Fruit fly (Drosophila melanogaster) whole organism, wandering third instar larva: Measurements from ENCODE around the gene Fur1.
A peak's percentile ranks its signal among the peaks of the same experiment; 100 is the strongest.

Source experiments
- Abd-B ChIP-seq: fragments of >200 bp; optimal IDR thresholded peaks from 2 replicates; lab custom pipeline; 2017; ENCODE audit warnings: missing biosample characterization, missing genetic modification characterization
- CG32264 ChIP-seq: fragments of 200-800 bp; sonication (Bioruptor generic); optimal IDR thresholded peaks from 2 replicates; lab custom pipeline; 2016; ENCODE audit warnings: missing biosample characterization, missing genetic modification characterization
- CG9705 ChIP-seq: fragments of 200-800 bp; sonication (Bioruptor generic); optimal IDR thresholded peaks from 2 replicates; lab custom pipeline; 2018; ENCODE audit warnings: missing biosample characterization, mild to moderate bottlenecking, missing genetic modification characterization
- CrebA ChIP-seq: fragments of 200-800 bp; sonication (Bioruptor generic); optimal IDR thresholded peaks from 2 replicates; lab custom pipeline; 2016; ENCODE audit warnings: missing biosample characterization, mild to moderate bottlenecking, missing genetic modification characterization, borderline replicate concordance
- Dfd ChIP-seq: fragments of >200 bp; optimal IDR thresholded peaks from 2 replicates; lab custom pipeline; 2017; ENCODE audit warnings: missing biosample characterization, missing genetic modification characterization
- Dif ChIP-seq: fragments of 200-275, 200-300 bp; sonication (Bioruptor generic); optimal IDR thresholded peaks from 2 replicates; lab custom pipeline; 2018; ENCODE audit warnings: missing biosample characterization, missing genetic modification characterization; ENCODE audit not compliant: partially characterized antibody
- HLH106 ChIP-seq: fragments of 200-800 bp; optimal IDR thresholded peaks from 3 replicates; lab custom pipeline; 2019; ENCODE audit warnings: missing biosample characterization, mild to moderate bottlenecking, missing genetic modification characterization, moderate library complexity
- Hnf4 ChIP-seq: fragments of 200-800 bp; sonication (Bioruptor generic); optimal IDR thresholded peaks from 2 replicates; lab custom pipeline; 2016; ENCODE audit warnings: missing biosample characterization, mild to moderate bottlenecking, missing genetic modification characterization
- Hr78 ChIP-seq: fragments of >200 bp; optimal IDR thresholded peaks from 2 replicates; lab custom pipeline; 2017; ENCODE audit warnings: missing biosample characterization, missing genetic modification characterization
- Hr83 ChIP-seq: fragments of 200-300 bp; sonication (Bioruptor generic); optimal IDR thresholded peaks from 2 replicates; lab custom pipeline; 2016; ENCODE audit warnings: missing biosample characterization, mild to moderate bottlenecking, missing genetic modification characterization, moderate library complexity; ENCODE audit not compliant: poor library complexity, severe bottlenecking
- Jra ChIP-seq: sonication (Bioruptor generic); optimal IDR thresholded peaks from 2 replicates; lab custom pipeline; 2016; ENCODE audit warnings: missing biosample characterization, missing genetic modification characterization
- Mio ChIP-seq: sonication (Bioruptor generic); optimal IDR thresholded peaks from 2 replicates; lab custom pipeline; 2016; ENCODE audit warnings: missing biosample characterization, missing genetic modification characterization
- Myc ChIP-seq: fragments of >200 bp; optimal IDR thresholded peaks from 2 replicates; lab custom pipeline; 2017
- N ChIP-seq: fragments of >200 bp; optimal IDR thresholded peaks from 2 replicates; lab custom pipeline; 2018; ENCODE audit warnings: missing biosample characterization, missing external identifiers, missing genetic modification characterization
- OdsH ChIP-seq: fragments of 200-800 bp; sonication (Bioruptor generic); optimal IDR thresholded peaks from 2 replicates; lab custom pipeline; 2016; ENCODE audit warnings: missing biosample characterization, mild to moderate bottlenecking, missing genetic modification characterization
- Rel ChIP-seq, 2 experiments: fragments of 200-800 bp; sonication (Bioruptor generic) in 1 of 2; optimal IDR thresholded peaks; 2 replicates in 1 of 2; 3 replicates in 1 of 2; lab custom pipeline; 2016 to 2019; ENCODE audit warnings: mild to moderate bottlenecking in 2 of 2, missing biosample characterization in 2 of 2, missing genetic modification characterization in 2 of 2, moderate library complexity in 1 of 2
- Sp1 ChIP-seq: fragments of 200-800 bp; sonication (Bioruptor generic); optimal IDR thresholded peaks from 3 replicates; lab custom pipeline; 2019; ENCODE audit warnings: missing biosample characterization, mild to moderate bottlenecking, missing genetic modification characterization, moderate library complexity
- Vsx2 ChIP-seq: fragments of 200-300, 225-300 bp; sonication (Bioruptor generic); optimal IDR thresholded peaks from 2 replicates; lab custom pipeline; 2018; ENCODE audit warnings: missing biosample characterization, missing genetic modification characterization; ENCODE audit not compliant: partially characterized antibody
- br ChIP-seq: fragments of 200-800 bp; sonication (Bioruptor generic); optimal IDR thresholded peaks from 2 replicates; lab custom pipeline; 2016; ENCODE audit warnings: missing biosample characterization, missing genetic modification characterization
- brk ChIP-seq: fragments of 200-800 bp; sonication (Bioruptor generic); optimal IDR thresholded peaks from 2 replicates; lab custom pipeline; 2016; ENCODE audit warnings: missing biosample characterization, mild to moderate bottlenecking, missing genetic modification characterization
- dmrt93B ChIP-seq: fragments of 200-800 bp; sonication (Bioruptor generic); optimal IDR thresholded peaks from 2 replicates; lab custom pipeline; 2018; ENCODE audit warnings: missing biosample characterization, mild to moderate bottlenecking, missing genetic modification characterization
- dsf ChIP-seq: sonication (Bioruptor generic); optimal IDR thresholded peaks from 2 replicates; lab custom pipeline; 2016; ENCODE audit warnings: missing biosample characterization, missing genetic modification characterization, borderline replicate concordance
- ey ChIP-seq: fragments of 200-800 bp; sonication (Bioruptor generic); optimal IDR thresholded peaks from 2 replicates; lab custom pipeline; 2016; ENCODE audit warnings: missing biosample characterization, missing genetic modification characterization
- foxo ChIP-seq, 2 experiments: fragments of 200-800 bp; sonication (Bioruptor generic); optimal IDR thresholded peaks; 2 replicates in 1 of 2; 3 replicates in 1 of 2; lab custom pipeline; 2016 to 2017; ENCODE audit warnings: missing biosample characterization in 2 of 2, missing genetic modification characterization in 2 of 2
- fru ChIP-seq: fragments of 200-800 bp; sonication (Bioruptor generic); optimal IDR thresholded peaks from 3 replicates; lab custom pipeline; 2016; ENCODE audit warnings: missing biosample characterization, mild to moderate bottlenecking, missing genetic modification characterization
- h ChIP-seq: fragments of 200-800 bp; sonication (Bioruptor generic); optimal IDR thresholded peaks from 3 replicates; lab custom pipeline; 2016; ENCODE audit warnings: missing biosample characterization, mild to moderate bottlenecking, missing genetic modification characterization
- lola ChIP-seq: fragments of >200 bp; optimal IDR thresholded peaks from 2 replicates; lab custom pipeline; 2017; ENCODE audit warnings: missing biosample characterization, missing genetic modification characterization
- pan ChIP-seq: fragments of >200 bp; optimal IDR thresholded peaks from 2 replicates; lab custom pipeline; 2017
- psq ChIP-seq: fragments of 200-800 bp; sonication (Bioruptor generic); optimal IDR thresholded peaks from 3 replicates; lab custom pipeline; 2017; ENCODE audit warnings: missing biosample characterization, mild to moderate bottlenecking, missing genetic modification characterization, moderate library complexity
- rgr ChIP-seq: fragments of 200-800 bp; sonication (Bioruptor generic); optimal IDR thresholded peaks from 3 replicates; lab custom pipeline; 2016; ENCODE audit warnings: missing biosample characterization, mild to moderate bottlenecking, missing genetic modification characterization
- sage ChIP-seq: fragments of 200-800 bp; sonication (Bioruptor generic); optimal IDR thresholded peaks from 2 replicates; lab custom pipeline; 2016; ENCODE audit warnings: missing biosample characterization, mild to moderate bottlenecking, missing genetic modification characterization
- usp ChIP-seq: fragments of >200 bp; optimal IDR thresholded peaks from 2 replicates; lab custom pipeline; 2017; ENCODE audit warnings: missing biosample characterization, missing genetic modification characterization
- woc ChIP-seq: sonication (Bioruptor generic); optimal IDR thresholded peaks from 2 replicates; lab custom pipeline; 2016; ENCODE audit warnings: missing biosample characterization, mild to moderate bottlenecking, missing genetic modification characterization

The Fur1 gene

DNA sequence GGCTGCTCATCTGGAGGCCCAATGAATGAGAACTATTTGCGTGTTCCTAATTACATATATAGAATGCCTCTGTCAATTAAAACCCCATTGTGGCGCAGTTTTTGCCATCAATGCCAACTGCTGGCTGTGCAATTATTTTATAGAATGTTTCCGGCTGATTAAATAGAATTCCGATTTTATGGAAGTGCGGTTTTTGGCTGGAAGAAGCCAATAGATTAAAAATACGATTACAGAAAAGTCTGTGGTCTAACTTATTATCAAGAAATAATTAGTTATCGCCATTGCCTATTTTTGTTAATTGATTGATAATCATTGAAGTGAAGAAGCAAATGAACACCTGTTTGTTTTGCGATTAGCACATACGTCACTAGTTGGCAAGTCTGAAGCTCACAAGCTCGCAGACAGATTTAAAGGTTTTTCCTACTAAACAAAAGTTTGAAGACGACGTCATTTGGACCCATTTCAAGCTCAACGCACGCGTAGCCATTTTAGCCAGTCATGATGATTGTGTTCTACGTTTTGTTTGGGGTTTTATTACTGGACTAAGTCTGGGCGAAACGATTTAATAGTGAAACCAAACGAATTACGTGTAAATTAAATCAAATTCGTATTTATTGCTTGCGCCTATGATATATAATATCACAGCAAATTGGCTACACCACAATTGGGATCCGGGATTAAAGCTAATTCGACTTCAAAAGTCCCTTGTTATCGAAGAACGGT lies 166.9 kb downstream of the Fur1 start:
- TF ChIP-seq br (GFP tag; lab: Kevin White, UChicago) (no peak), dmrt93B (GFP tag; lab: Kevin White, UChicago) (no peak), Rel (GFP tag; optimal IDR thresholded peaks at IDR 0.05; lab: Kevin White, UChicago) (no peak), Rel (tag; optimal IDR thresholded peaks at IDR 0.05; lab: Kevin White, UChicago) (peak; percentile 1)

DNA sequence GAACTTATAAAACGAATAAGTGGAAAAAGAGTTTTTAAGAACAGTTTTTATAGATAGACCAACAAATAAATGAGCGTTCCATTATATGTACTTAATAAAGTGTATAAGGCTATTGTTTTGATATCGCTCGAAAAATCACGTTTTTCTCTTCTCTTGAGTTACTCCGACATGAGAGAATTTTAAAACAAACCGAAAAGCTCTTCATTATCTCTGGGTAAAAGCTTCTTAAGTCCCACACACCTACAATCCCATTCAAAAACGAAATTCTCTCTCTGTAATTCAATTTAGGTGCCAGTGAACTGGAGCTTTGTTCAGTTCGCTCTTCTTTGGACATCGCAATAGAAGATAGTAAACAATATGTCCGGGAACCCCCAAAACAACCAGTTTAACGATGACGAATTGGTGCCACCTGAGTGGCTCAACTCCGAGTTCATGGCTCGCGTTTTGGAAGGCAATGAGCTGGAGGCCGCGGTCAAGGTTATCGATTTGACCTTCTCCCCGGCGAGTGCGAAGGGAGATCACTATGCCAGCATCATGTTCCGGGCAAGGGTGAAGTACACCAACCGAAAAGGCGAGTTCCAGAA lies 168.9 kb downstream of the Fur1 start, which contains the start of gene CG31436:
CG31436 (plus strand) TSS at position 281 of the 584 bp plus-strand sequence.
- peak; percentile 26 for TF ChIP-seq sage (GFP tag; lab: Kevin White, UChicago)
- peak; percentile 17 for TF ChIP-seq CrebA (GFP tag; lab: Kevin White, UChicago)
- no peak for TF ChIP-seq HLH106 (tag; lab: Kevin White, UChicago)
- no peak for TF ChIP-seq Hr78 (GFP tag; lab: Kevin White, UChicago)
- no peak for TF ChIP-seq dmrt93B (GFP tag; lab: Kevin White, UChicago)
- no peak for TF ChIP-seq OdsH (GFP tag; lab: Kevin White, UChicago)
- TF ChIP-seq CG32264, result no peak
- TF ChIP-seq h, result no peak
- no peak for TF ChIP-seq Myc
- no peak for TF ChIP-seq rgr (GFP tag; lab: Kevin White, UChicago)
- no peak for TF ChIP-seq CG9705 (GFP tag; lab: Kevin White, UChicago)
- no peak for TF ChIP-seq Dif
- no peak for TF ChIP-seq psq
- TF ChIP-seq N (GFP tag; lab: Kevin White, UChicago), result no peak
- TF ChIP-seq brk (GFP tag; lab: Kevin White, UChicago), result peak; percentile 17
- no peak for TF ChIP-seq Rel (GFP tag; optimal IDR thresholded peaks at IDR 0.05; lab: Kevin White, UChicago)
- TF ChIP-seq Rel (tag; optimal IDR thresholded peaks at IDR 0.05; lab: Kevin White, UChicago), result peak; percentile 99

DNA sequence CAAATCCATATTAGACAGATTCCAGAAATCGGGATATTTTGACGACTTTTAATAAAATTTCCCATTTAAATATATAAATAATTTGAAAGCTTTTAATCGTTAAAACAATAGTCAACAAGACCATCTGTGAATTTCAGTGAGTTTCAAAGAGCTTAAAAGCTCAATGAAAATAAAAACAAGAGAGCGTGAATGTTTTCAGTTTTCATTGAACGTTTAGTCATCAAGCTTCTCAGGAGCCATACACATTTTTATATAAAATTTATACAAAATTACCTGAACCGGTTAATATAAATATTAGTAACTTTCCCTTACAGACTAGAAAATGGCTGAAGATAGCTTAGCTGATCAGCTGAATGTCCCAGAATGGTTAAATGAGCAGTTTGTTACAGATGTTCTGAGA lies 170.6 kb downstream of the Fur1 start, which contains the start of gene CG31370:
CG31370 (plus strand) TSS at position 226 of the 400 bp plus-strand sequence.
- TF ChIP-seq Dfd (GFP tag; lab: Kevin White, UChicago) (no peak), brk (GFP tag; lab: Kevin White, UChicago) (peak; percentile 57), foxo (GFP tag; optimal IDR thresholded peaks at IDR 0.05; lab: Kevin White, UChicago) (no peak), Mio (GFP tag; lab: Kevin White, UChicago) (no peak)

DNA sequence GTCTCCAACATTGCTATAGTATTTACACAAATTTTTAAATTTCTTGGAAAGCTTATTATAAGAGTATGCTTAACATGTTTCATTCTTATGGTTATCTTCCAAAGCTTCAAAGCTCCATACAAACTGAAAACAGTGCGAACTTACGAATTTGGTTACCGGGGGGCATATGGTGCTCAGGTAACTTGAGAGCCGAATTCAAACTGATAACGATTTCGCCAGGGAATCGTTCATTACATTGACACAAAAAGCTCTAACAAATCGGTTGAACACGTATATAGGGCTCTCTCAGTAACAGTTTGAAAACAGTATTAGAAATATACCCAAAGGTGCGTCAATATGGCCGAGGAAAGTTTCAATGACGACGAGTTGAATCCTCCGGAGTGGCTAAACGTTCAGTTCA lies 172.3 kb downstream of the Fur1 start, which contains the start of gene CG13659:
CG13659 (plus strand) TSS at position 317 of the 400 bp plus-strand sequence.
- TF ChIP-seq ey, result no peak
- no peak for TF ChIP-seq psq
- TF ChIP-seq HLH106 (tag; lab: Kevin White, UChicago), result no peak
- no peak for TF ChIP-seq brk (GFP tag; lab: Kevin White, UChicago)
- no peak for TF ChIP-seq Hnf4
- no peak for TF ChIP-seq Vsx2 (GFP tag; lab: Kevin White, UChicago)
- TF ChIP-seq CG32264, result no peak
- no peak for TF ChIP-seq usp (GFP tag; lab: Kevin White, UChicago)
- no peak for TF ChIP-seq OdsH (GFP tag; lab: Kevin White, UChicago)
- TF ChIP-seq Hr83 (GFP tag; lab: Kevin White, UChicago), result no peak
- TF ChIP-seq woc (GFP tag; lab: Kevin White, UChicago), result no peak
- no peak for TF ChIP-seq Dif
- TF ChIP-seq rgr (GFP tag; lab: Kevin White, UChicago), result no peak
- TF ChIP-seq Dfd (GFP tag; lab: Kevin White, UChicago), result no peak
- no peak for TF ChIP-seq Myc

DNA sequence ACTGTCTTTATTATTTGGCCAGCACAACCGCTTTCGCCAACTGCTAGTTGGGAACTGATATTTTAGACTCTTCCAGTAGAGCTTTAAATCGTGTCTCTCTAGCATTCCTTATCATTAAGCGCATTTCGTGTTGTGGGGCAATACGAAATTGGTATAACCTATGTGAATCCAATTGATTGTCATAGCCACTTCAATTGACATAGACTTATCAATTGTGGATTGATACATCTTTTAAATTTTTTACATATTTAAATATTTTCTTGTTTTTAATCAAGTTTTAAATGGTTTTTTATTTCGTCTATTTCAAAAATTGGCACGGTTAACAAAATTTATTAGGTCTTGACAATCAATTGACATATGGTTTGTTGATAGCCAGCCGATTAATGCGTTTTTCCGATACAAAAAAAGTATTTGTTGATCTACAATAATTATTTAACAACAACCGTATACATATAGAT lies 173.3 kb downstream of the Fur1 start, which contains the start of gene CG31288:
CG31288 (minus strand) TSS at position 51 of the 458 bp plus-strand sequence.
- TF ChIP-seq lola (GFP tag; lab: Kevin White, UChicago), result no peak
- TF ChIP-seq Vsx2 (GFP tag; lab: Kevin White, UChicago), result no peak
- no peak for TF ChIP-seq fru
- TF ChIP-seq dsf, result no peak
- TF ChIP-seq pan (lab: Kevin White, UChicago), result no peak
- no peak for TF ChIP-seq Sp1
- TF ChIP-seq brk (GFP tag; lab: Kevin White, UChicago), result no peak
- TF ChIP-seq sage (GFP tag; lab: Kevin White, UChicago), result no peak
- TF ChIP-seq Jra (GFP tag; lab: Kevin White, UChicago), result no peak
- TF ChIP-seq psq, result no peak
- TF ChIP-seq Abd-B (GFP tag; lab: Kevin White, UChicago), result no peak
- no peak for TF ChIP-seq Rel (GFP tag; optimal IDR thresholded peaks at IDR 0.05; lab: Kevin White, UChicago)
- no peak for TF ChIP-seq Rel (tag; optimal IDR thresholded peaks at IDR 0.05; lab: Kevin White, UChicago)
- no peak for TF ChIP-seq ey
- no peak for TF ChIP-seq N (GFP tag; lab: Kevin White, UChicago)
- TF ChIP-seq woc (GFP tag; lab: Kevin White, UChicago), result no peak
